Fruit fly (Drosophila melanogaster): ENCODE results near the gene CG13724.

CG13724 gene

DNA sequence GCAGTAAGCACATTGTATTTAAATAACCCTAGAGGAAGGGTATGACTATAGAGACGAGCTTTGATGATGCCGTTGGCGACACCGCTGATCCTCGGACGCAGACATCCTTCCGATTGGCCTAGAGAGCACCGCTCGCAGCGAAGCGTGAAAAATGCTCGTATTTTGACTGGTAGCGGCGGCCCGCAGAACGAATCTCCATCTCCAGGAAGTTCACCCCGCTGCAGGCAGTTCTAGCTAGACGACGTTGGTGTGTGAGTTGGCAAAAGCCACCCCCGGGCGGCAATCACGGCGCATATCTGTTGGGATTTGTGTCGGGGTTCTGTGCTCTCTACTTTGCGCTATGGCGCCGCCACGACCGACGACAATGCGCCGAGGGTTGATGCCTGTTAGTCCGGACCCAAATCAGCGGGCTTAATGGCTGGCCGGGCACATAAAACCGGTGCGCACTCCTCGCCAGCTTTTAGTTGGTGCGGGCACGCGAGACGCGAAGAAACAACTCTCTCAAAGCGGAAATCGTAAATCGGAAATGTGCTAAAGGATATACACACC, 36.7 kb downstream of the CG13724 start, which contains the start of gene tap:
tap (plus strand) TSS at position 458 of the 549 bp plus-strand sequence.
- TF ChIP-seq CTCF (optimal IDR thresholded peaks at IDR 0.05) = no peak
- no peak for TF ChIP-seq CG8478 (optimal IDR thresholded peaks at IDR 0.05)

DNA sequence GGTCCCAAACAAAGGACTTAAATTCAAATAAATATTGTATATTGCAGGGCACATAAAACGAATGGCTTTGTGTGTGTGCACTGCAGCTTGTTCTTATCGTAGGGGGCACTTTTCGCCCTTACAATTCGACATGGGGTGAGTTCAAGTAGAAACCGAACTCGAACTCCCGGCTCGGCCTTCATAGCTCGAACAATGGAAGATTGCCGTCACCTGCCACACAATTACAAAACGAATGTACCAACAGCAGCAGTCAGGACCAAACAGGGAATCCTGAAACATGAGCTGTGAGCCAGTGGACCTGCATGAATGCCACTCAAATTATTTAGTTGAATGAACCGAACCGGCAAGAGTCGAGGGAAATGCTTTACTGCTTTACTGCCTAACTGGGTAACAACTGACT, 39.3 kb downstream of the CG13724 start:
- no peak for TF ChIP-seq CTCF (optimal IDR thresholded peaks at IDR 0.05)
- TF ChIP-seq CG8478 (optimal IDR thresholded peaks at IDR 0.05) = no peak

DNA sequence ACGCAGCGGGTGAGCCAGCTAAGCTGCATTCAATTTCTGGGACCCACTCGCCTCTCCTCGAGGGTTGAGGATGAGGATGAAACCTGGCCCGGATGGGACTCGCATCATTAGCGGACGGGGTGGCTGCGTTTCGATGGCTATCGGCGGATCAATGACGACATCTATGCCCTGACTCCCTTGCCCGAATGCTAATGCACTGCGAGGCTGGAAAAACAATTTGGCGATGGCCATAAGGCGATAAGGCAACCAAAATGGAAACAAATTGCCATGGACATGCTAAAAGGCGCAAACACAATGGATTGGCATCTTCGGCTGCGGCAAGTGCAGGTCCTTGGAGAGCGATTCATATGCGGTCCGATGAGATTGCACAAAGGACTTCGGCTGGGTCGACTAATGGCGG, 40.3 kb downstream of the CG13724 start:
- no peak for TF ChIP-seq CTCF (optimal IDR thresholded peaks at IDR 0.05)
- no peak for TF ChIP-seq CG8478 (optimal IDR thresholded peaks at IDR 0.05)

DNA sequence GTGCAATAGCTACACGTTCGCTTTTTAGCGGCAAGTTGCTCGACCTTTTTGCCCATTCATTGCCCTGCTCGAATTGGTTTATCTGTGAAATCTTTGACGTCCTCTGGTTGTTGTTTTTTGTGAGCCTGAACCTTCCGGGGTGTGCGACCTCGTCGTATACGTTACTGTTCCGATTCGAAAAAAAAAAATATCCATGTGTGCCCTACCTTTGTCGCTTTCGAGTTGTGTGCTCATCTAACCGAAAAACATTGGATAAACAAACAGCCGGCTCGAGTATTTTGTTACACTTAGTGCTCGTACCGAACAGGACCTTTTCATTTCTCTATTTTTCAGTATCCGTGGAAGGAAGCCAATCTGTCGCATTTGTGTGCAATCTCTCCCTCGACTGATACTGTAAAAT, 41.4 kb downstream of the CG13724 start:
- TF ChIP-seq CTCF (optimal IDR thresholded peaks at IDR 0.05) (no peak), CG8478 (optimal IDR thresholded peaks at IDR 0.05) (no peak)

DNA sequence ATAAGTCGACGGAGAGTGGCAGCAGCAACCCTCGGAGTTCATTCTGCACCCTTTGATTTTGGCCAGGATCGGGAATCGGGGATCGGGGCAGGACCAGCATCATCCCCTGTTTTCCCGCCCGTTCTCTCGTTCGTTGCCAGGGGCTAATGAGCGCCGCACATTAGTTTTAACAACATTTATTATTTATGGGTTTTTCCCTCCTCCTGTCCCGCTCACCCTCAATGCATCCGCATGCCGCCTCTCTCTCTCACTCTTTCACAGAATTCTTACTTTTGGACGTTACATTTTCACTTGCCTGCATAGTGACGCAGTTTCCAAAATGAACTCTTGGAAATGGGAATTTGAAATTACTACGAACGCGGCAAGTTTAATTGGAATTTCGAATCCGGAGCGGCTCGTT, 44.3 kb downstream of the CG13724 start:
- TF ChIP-seq CG8478 (optimal IDR thresholded peaks at IDR 0.05) (no peak), CTCF (optimal IDR thresholded peaks at IDR 0.05) (no peak)
